Fruit fly (Drosophila melanogaster): Measurements from ENCODE around the gene Eaf6.

The Eaf6 gene

dm6 chr3L:5654955-5655750 lies 47.1 kb upstream of the Eaf6 start (continued):
- no peak for TF ChIP-seq CG4730 (GFP tag; IDR thresholded peaks at IDR 0.05)
- no peak for TF ChIP-seq CG15696 (tag; optimal IDR thresholded peaks at IDR 0.05)
- TF ChIP-seq Dad (GFP tag; optimal IDR thresholded peaks at IDR 0.05), result no peak
- no peak for TF ChIP-seq ash1 (GFP tag; optimal IDR thresholded peaks at IDR 0.05)
- TF ChIP-seq Nf-YC (tag; optimal IDR thresholded peaks at IDR 0.05), result peak; percentile 69
- no peak for TF ChIP-seq lola (GFP tag; optimal IDR thresholded peaks at IDR 0.05)
- TF ChIP-seq dm (GFP tag; optimal IDR thresholded peaks at IDR 0.05), result peak; percentile 20
- TF ChIP-seq grn (GFP tag; optimal IDR thresholded peaks at IDR 0.05), result peak; percentile 67
- TF ChIP-seq Hand (GFP tag; optimal IDR thresholded peaks at IDR 0.05), result no peak
- TF ChIP-seq CG6813 (GFP tag; optimal IDR thresholded peaks at IDR 0.05), result no peak
- TF ChIP-seq CG14050 (GFP tag; IDR thresholded peaks at IDR 0.05), result no peak
- peak in 1 of 3 experiments; percentile 21 for TF ChIP-seq Stat92E (GFP tag; optimal IDR thresholded peaks at IDR 0.05)
- TF ChIP-seq Hr78 (GFP tag; optimal IDR thresholded peaks at IDR 0.05), result no peak
- TF ChIP-seq insv (GFP tag; optimal IDR thresholded peaks at IDR 0.05), result peak; percentile 28 to 94
- TF ChIP-seq cg (GFP tag; optimal IDR thresholded peaks at IDR 0.05), result no peak
- no peak for TF ChIP-seq wek (GFP tag; optimal IDR thresholded peaks at IDR 0.05)
- TF ChIP-seq CG2129 (GFP tag; IDR thresholded peaks at IDR 0.05; ENCODE audit: partially characterized antibody), result no peak
- no peak for TF ChIP-seq Pdp1 (GFP tag; optimal IDR thresholded peaks at IDR 0.05)
- no peak for TF ChIP-seq Hr51 (GFP tag; optimal IDR thresholded peaks at IDR 0.05)
- TF ChIP-seq Hr39 (optimal IDR thresholded peaks at IDR 0.05), result no peak
- TF ChIP-seq CG7839 (tag; optimal IDR thresholded peaks at IDR 0.05), result peak; percentile 5
- no peak for TF ChIP-seq NFAT (GFP tag; IDR thresholded peaks at IDR 0.05)
- no peak for TF ChIP-seq ab (GFP tag; optimal IDR thresholded peaks at IDR 0.05)
- no peak for TF ChIP-seq tap (tag; optimal IDR thresholded peaks at IDR 0.05)
- no peak for TF ChIP-seq gem (tag; optimal IDR thresholded peaks at IDR 0.05)
- TF ChIP-seq pros (GFP tag; optimal IDR thresholded peaks at IDR 0.05), result peak; percentile 97
- TF ChIP-seq Bgb (GFP tag; IDR thresholded peaks at IDR 0.05; ENCODE audit: partially characterized antibody), result no peak
- no peak for TF ChIP-seq CG32772 (GFP tag; IDR thresholded peaks at IDR 0.05)
- no peak for TF ChIP-seq Ets65A (GFP tag)
- TF ChIP-seq CG8765 (GFP tag; IDR thresholded peaks at IDR 0.05), result 0 out of 2 replicates have a peak, but pooled peaks have one; percentile 3
- TF ChIP-seq Neu2 (GFP tag; optimal IDR thresholded peaks at IDR 0.05; ENCODE audit: borderline replicate concordance), result no peak
- no peak for TF ChIP-seq dpn (GFP tag; optimal IDR thresholded peaks at IDR 0.05)
- TF ChIP-seq nerfin-1 (tag; optimal IDR thresholded peaks at IDR 0.05), result no peak
- no peak for TF ChIP-seq ro (GFP tag; IDR thresholded peaks at IDR 0.05)
- peak; percentile 76 for TF ChIP-seq CG15479 (GFP tag; optimal IDR thresholded peaks at IDR 0.05)
- TF ChIP-seq YL-1 (GFP tag; optimal IDR thresholded peaks at IDR 0.05), result no peak
- no peak for TF ChIP-seq CG7786 (GFP tag; optimal IDR thresholded peaks at IDR 0.05)
- TF ChIP-seq CG42726 (GFP tag; IDR thresholded peaks at IDR 0.05; ENCODE audit: partially characterized antibody), result no peak
- TF ChIP-seq rib (GFP tag; IDR thresholded peaks at IDR 0.05), result peak; percentile 68; the same call in 1 of the 2 replicates
- TF ChIP-seq B-H1 (GFP tag; IDR thresholded peaks at IDR 0.05), result no peak
- TF ChIP-seq Eip74EF (GFP tag; optimal IDR thresholded peaks at IDR 0.05), result no peak
- peak; percentile 85 for TF ChIP-seq CG13624 (GFP tag; optimal IDR thresholded peaks at IDR 0.05)
- no peak for TF ChIP-seq Oaz (GFP tag; IDR thresholded peaks at IDR 0.05)
- TF ChIP-seq her (GFP tag; optimal IDR thresholded peaks at IDR 0.05), result no peak
- TF ChIP-seq CG17385 (GFP tag; optimal IDR thresholded peaks at IDR 0.05), result no peak
- TF ChIP-seq sqz (GFP tag; optimal IDR thresholded peaks at IDR 0.05), result peak; percentile 87
- TF ChIP-seq Nf-YB (GFP tag; optimal IDR thresholded peaks at IDR 0.05), result peak; percentile 91
- TF ChIP-seq gfzf (GFP tag; optimal IDR thresholded peaks at IDR 0.05), result no peak
